Fruit fly (Drosophila melanogaster): ENCODE data around the gene Ir62a.

The Ir62a gene

DNA sequence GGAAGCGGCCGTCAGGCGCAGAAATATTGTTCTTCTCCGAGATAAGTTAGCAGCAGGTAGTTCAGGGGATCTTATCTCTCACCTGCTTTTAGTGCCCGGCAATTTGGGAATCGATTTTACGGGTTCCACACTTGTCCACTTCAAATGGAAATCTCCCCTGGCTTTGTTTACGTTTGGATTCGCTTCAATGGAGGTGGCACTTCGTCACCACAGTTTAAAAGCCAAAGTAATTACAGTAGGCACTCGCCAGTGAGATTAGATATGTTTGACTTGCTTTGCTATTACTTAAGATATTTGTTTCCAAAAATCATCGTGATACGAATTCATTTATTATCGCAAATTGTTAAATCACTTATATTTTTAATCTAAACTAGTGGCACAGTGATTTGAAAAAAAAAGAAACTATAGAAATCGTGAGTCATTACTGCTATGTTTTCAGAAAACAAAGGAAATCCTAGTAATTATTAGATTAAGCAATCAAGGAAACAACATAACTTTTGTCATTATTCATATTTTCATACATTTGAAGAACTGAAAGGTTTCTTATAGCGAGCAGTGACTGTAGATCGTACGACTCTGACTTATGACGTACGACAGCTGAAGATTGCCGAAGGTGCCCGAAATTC, 17.4 kb upstream of the Ir62a start (continued):
- TF ChIP-seq grn (GFP tag; optimal IDR thresholded peaks at IDR 0.05) (peak; percentile 68), CG18764 (GFP tag; optimal IDR thresholded peaks at IDR 0.05) (peak; percentile 22), Xrp1 (GFP tag; IDR thresholded peaks at IDR 0.05) (peak; percentile 46; the same call in 1 of the 2 replicates), mld (GFP tag; IDR thresholded peaks at IDR 0.05; ENCODE audit: partially characterized antibody) (no peak), Gug (GFP tag; IDR thresholded peaks at IDR 0.05) (no peak; the same call in 3 of the 4 replicates), CG12659 (GFP tag; optimal IDR thresholded peaks at IDR 0.05) (peak; percentile 52), Side (GFP tag; optimal IDR thresholded peaks at IDR 0.05) (peak; percentile 29), CG4854 (GFP tag; optimal IDR thresholded peaks at IDR 0.05) (peak; percentile 42), CG10366 (GFP tag; IDR thresholded peaks at IDR 0.05) (peak; percentile 45), CG17568 (GFP tag; optimal IDR thresholded peaks at IDR 0.05) (no peak), CG11504 (tag; optimal IDR thresholded peaks at IDR 0.05) (peak; percentile 76), klu (GFP tag; IDR thresholded peaks at IDR 0.05) (no peak), CG17361 (GFP tag; IDR thresholded peaks at IDR 0.05) (peak; percentile 68), CG18619 (GFP tag; optimal IDR thresholded peaks at IDR 0.05) (peak; percentile 63), CG8765 (GFP tag; IDR thresholded peaks at IDR 0.05) (no peak), Fer3 (tag; optimal IDR thresholded peaks at IDR 0.05) (peak; percentile 65), rib (GFP tag; IDR thresholded peaks at IDR 0.05) (no peak), bab2 (GFP tag; optimal IDR thresholded peaks at IDR 0.05) (peak; percentile 14), Eip74EF (GFP tag; optimal IDR thresholded peaks at IDR 0.05) (no peak), CG6791 (GFP tag; IDR thresholded peaks at IDR 0.05; ENCODE audit: partially characterized antibody) (no peak), Hr51 (GFP tag; optimal IDR thresholded peaks at IDR 0.05) (peak in 1 of 2 experiments; percentile 82), br (optimal IDR thresholded peaks at IDR 0.05) (no peak), CG31441 (GFP tag; IDR thresholded peaks at IDR 0.05) (peak; percentile 53), D19A (tag; optimal IDR thresholded peaks at IDR 0.05) (peak; percentile 34), eyg (GFP tag; optimal IDR thresholded peaks at IDR 0.05) (no peak), sim (GFP tag; IDR thresholded peaks at IDR 0.05) (no peak), Vsx1 (GFP tag; optimal IDR thresholded peaks at IDR 0.05) (no peak), Stat92E (GFP tag; optimal IDR thresholded peaks at IDR 0.05) (no peak), chif (GFP tag; optimal IDR thresholded peaks at IDR 0.05) (peak; percentile 8 to 26), dpn (GFP tag; optimal IDR thresholded peaks at IDR 0.05) (peak; percentile 64), Med (GFP tag) (peak; percentile 87), Dref (GFP tag; IDR thresholded peaks at IDR 0.05) (no peak), CG2712 (tag; optimal IDR thresholded peaks at IDR 0.05) (peak; percentile 55), Myb (GFP tag; optimal IDR thresholded peaks at IDR 0.05) (peak; percentile 27), CG2116 (GFP tag; optimal IDR thresholded peaks at IDR 0.05) (peak; percentile 22), Asciz (GFP tag; optimal IDR thresholded peaks at IDR 0.05) (no peak), inv (GFP tag; IDR thresholded peaks at IDR 0.05; ENCODE audit: partially characterized antibody) (no peak), CG14050 (GFP tag; IDR thresholded peaks at IDR 0.05) (no peak; the same call in 2 of the 3 replicates), btn (GFP tag; optimal IDR thresholded peaks at IDR 0.05) (no peak), Nf-YB (GFP tag; optimal IDR thresholded peaks at IDR 0.05) (peak; percentile 20), NFAT (GFP tag; IDR thresholded peaks at IDR 0.05) (peak; percentile 10; the same call in 1 of the 2 replicates), CG9817 (tag; optimal IDR thresholded peaks at IDR 0.05) (peak; percentile 69), row (GFP tag; IDR thresholded peaks at IDR 0.05) (peak; percentile 78), kni (GFP tag; optimal IDR thresholded peaks at IDR 0.05) (no peak), CG8089 (GFP tag; optimal IDR thresholded peaks at IDR 0.05) (no peak), CG18262 (tag; optimal IDR thresholded peaks at IDR 0.05) (peak; percentile 53), slbo (GFP tag; IDR thresholded peaks at IDR 0.05) (peak; percentile 73), unpg (GFP tag; optimal IDR thresholded peaks at IDR 0.05) (peak; percentile 50), caup (GFP tag; optimal IDR thresholded peaks at IDR 0.05; ENCODE audit: severe bottlenecking) (peak; percentile 48)
